Worm (Caenorhabditis elegans) whole organism, L1 larva: ENCODE results near the gene rpoa-1.
A peak's percentile ranks its signal among the peaks of the same experiment; 100 is the strongest.
"Not testable (repeated sequence)": the region's sequence is repeated elsewhere in the genome, so short reads cannot be mapped to it uniquely, and the experiment has no call there.

Experiments used
- F16B12.6 ChIP-seq: fragments of 150-350 bp; optimal IDR thresholded peaks from 2 replicates; lab custom pipeline; 2014; ENCODE audit warnings: missing biosample characterization, missing genetic modification characterization
- alr-1 ChIP-seq: fragments of 200-800 bp; sonication (Bioruptor generic); optimal IDR thresholded peaks from 2 replicates; lab custom pipeline; 2018; ENCODE audit warnings: borderline replicate concordance, mild to moderate bottlenecking, missing genetic modification characterization, missing compliant biosample characterization
- blmp-1 ChIP-seq: fragments of 150-350 bp; optimal IDR thresholded peaks from 2 replicates; lab custom pipeline; 2014; ENCODE audit warnings: missing biosample characterization, missing genetic modification characterization
- ceh-8 ChIP-seq: fragments of 200-800 bp; sonication (Bioruptor generic); optimal IDR thresholded peaks from 2 replicates; lab custom pipeline; 2018; ENCODE audit warnings: mild to moderate bottlenecking, missing genetic modification characterization, moderate library complexity, missing compliant biosample characterization
- ceh-82 ChIP-seq, 3 experiments: fragments of 150-350 bp in 1 of 3; sonication (generic microtip) in 2 of 3; optimal IDR thresholded peaks; 2 replicates each; lab custom pipeline; 2014 to 2017; ENCODE audit warnings: missing biosample characterization in 3 of 3, missing genetic modification characterization in 3 of 3
- ceh-90 ChIP-seq: sonication (generic microtip); optimal IDR thresholded peaks from 2 replicates; lab custom pipeline; 2016; ENCODE audit warnings: missing genetic modification characterization, missing compliant biosample characterization
- ces-1 ChIP-seq: fragments of 150-350 bp; optimal IDR thresholded peaks from 2 replicates; lab custom pipeline; 2014; ENCODE audit warnings: missing biosample characterization, missing genetic modification reagents, missing genetic modification characterization
- dpl-1 ChIP-seq, 3 experiments: fragments of 150-350 bp in 2 of 3; sonication (generic microtip) in 1 of 3; optimal IDR thresholded peaks; 2 replicates each; lab custom pipeline; 2014 to 2017; ENCODE audit warnings: missing biosample characterization in 3 of 3, missing genetic modification characterization in 3 of 3, missing genetic modification reagents in 3 of 3
- dsc-1 ChIP-seq: sonication (generic microtip); optimal IDR thresholded peaks from 2 replicates; lab custom pipeline; 2016; ENCODE audit warnings: mild to moderate bottlenecking, missing genetic modification characterization, missing compliant biosample characterization
- efl-1 ChIP-seq, 4 experiments: fragments of 150-350 bp; optimal IDR thresholded peaks in 3 of 4; peaks in 1 of 4; 1 replicate in 1 of 4; 2 replicates in 3 of 4; lab custom pipeline; 2014; ENCODE audit warnings: missing biosample characterization in 2 of 4, missing genetic modification characterization in 2 of 4, missing genetic modification reagents in 2 of 4
- efl-3 ChIP-seq: fragments of 200-800 bp; sonication (Bioruptor generic); optimal IDR thresholded peaks from 2 replicates; lab custom pipeline; 2018; ENCODE audit warnings: mild to moderate bottlenecking, missing genetic modification characterization, missing compliant biosample characterization
- elt-2 ChIP-seq: sonication (generic microtip); optimal IDR thresholded peaks from 2 replicates; lab custom pipeline; 2016; ENCODE audit warnings: missing genetic modification characterization, mild to moderate bottlenecking, inconsistent platforms, missing compliant biosample characterization, missing genetic modification reagents
- elt-3 ChIP-seq, 6 experiments: fragments of 150-350 bp in 1 of 6; sonication (generic microtip); optimal IDR thresholded peaks; 2 replicates each; lab custom pipeline; 2017 to 2018; ENCODE audit warnings: missing biosample characterization in 6 of 6, missing genetic modification characterization in 6 of 6, inconsistent platforms in 1 of 6
- fkh-8 ChIP-seq: sonication (generic microtip); optimal IDR thresholded peaks from 2 replicates; lab custom pipeline; 2016; ENCODE audit warnings: mild to moderate bottlenecking, missing genetic modification characterization, missing compliant biosample characterization
- hpl-2 ChIP-seq: fragments of 150-350 bp; optimal IDR thresholded peaks from 2 replicates; lab custom pipeline; 2014; ENCODE audit warnings: missing biosample characterization, missing genetic modification reagents, missing genetic modification characterization
- irx-1 ChIP-seq: sonication (generic microtip); optimal IDR thresholded peaks from 2 replicates; lab custom pipeline; 2016; ENCODE audit warnings: missing genetic modification characterization, missing compliant biosample characterization
- isw-1 ChIP-seq: fragments of 200-800 bp; sonication (Bioruptor generic); IDR thresholded peaks from 2 replicates; pipeline ENCODE4 v1.3.6; 2022; ENCODE audit warnings: missing genetic modification characterization, missing compliant biosample characterization
- jun-1 ChIP-seq: fragments of 150-350 bp; optimal IDR thresholded peaks from 2 replicates; lab custom pipeline; 2014; ENCODE audit warnings: missing biosample characterization, missing genetic modification reagents, missing genetic modification characterization
- lin-14 ChIP-seq: fragments of 200-800 bp; sonication (Bioruptor generic); optimal IDR thresholded peaks from 2 replicates; lab custom pipeline; 2018; ENCODE audit warnings: mild to moderate bottlenecking, missing genetic modification characterization, moderate library complexity, missing compliant biosample characterization
- lin-15B ChIP-seq: fragments of 150-350 bp; sonication (generic microtip); optimal IDR thresholded peaks from 3 replicates; lab custom pipeline; 2014; ENCODE audit warnings: missing biosample characterization, missing genetic modification characterization
- lin-35 ChIP-seq, 2 experiments: fragments of 150-350 bp; optimal IDR thresholded peaks; 2 replicates each; lab custom pipeline; 2014; ENCODE audit warnings: missing biosample characterization in 2 of 2, missing genetic modification characterization in 2 of 2, missing genetic modification reagents in 2 of 2
- lir-3 ChIP-seq: sonication (generic microtip); optimal IDR thresholded peaks from 2 replicates; lab custom pipeline; 2016; ENCODE audit warnings: mild to moderate bottlenecking, missing genetic modification characterization, moderate library complexity, missing compliant biosample characterization; ENCODE audit not compliant: poor library complexity
- lsy-2 ChIP-seq, 2 experiments: fragments of 150-350 bp; optimal IDR thresholded peaks; 2 replicates each; lab custom pipeline; 2014; ENCODE audit warnings: missing biosample characterization in 2 of 2, missing genetic modification characterization in 2 of 2
- mep-1 ChIP-seq: fragments of 150-350 bp; optimal IDR thresholded peaks from 2 replicates; lab custom pipeline; 2014; ENCODE audit warnings: missing biosample characterization, missing genetic modification characterization
- nhr-11 ChIP-seq: fragments of 150-350 bp; optimal IDR thresholded peaks from 2 replicates; lab custom pipeline; 2014; ENCODE audit warnings: missing biosample characterization, missing genetic modification characterization
- nhr-20 ChIP-seq: sonication (generic microtip); optimal IDR thresholded peaks from 2 replicates; lab custom pipeline; 2016; ENCODE audit warnings: mild to moderate bottlenecking, missing genetic modification characterization, missing compliant biosample characterization
- nhr-237 ChIP-seq: fragments of 150-350 bp; optimal IDR thresholded peaks from 2 replicates; lab custom pipeline; 2014; ENCODE audit warnings: missing biosample characterization, missing genetic modification characterization
- nhr-77 ChIP-seq: fragments of 150-350 bp; optimal IDR thresholded peaks from 2 replicates; lab custom pipeline; 2014; ENCODE audit warnings: missing biosample characterization, missing genetic modification characterization
- nhr-85 ChIP-seq: sonication (generic microtip); peaks from one replicate; lab custom pipeline; 2016; ENCODE audit warnings: missing genetic modification characterization, inconsistent platforms, missing compliant biosample characterization
- pax-3 ChIP-seq: fragments of 200-800 bp; sonication (Bioruptor generic); optimal IDR thresholded peaks from 2 replicates; lab custom pipeline; 2018; ENCODE audit warnings: mild to moderate bottlenecking, missing genetic modification characterization, moderate library complexity, missing compliant biosample characterization
- rnt-1 ChIP-seq: sonication (generic microtip); optimal IDR thresholded peaks from 2 replicates; lab custom pipeline; 2016; ENCODE audit warnings: mild to moderate bottlenecking, missing genetic modification characterization, moderate library complexity, missing compliant biosample characterization
- snpc-4 ChIP-seq: fragments of 150-350 bp; optimal IDR thresholded peaks from 2 replicates; lab custom pipeline; 2014; ENCODE audit warnings: missing biosample characterization, missing genetic modification characterization
- snu-23 ChIP-seq: sonication (generic microtip); optimal IDR thresholded peaks from 2 replicates; lab custom pipeline; 2016; ENCODE audit warnings: missing genetic modification characterization, missing compliant biosample characterization
- sup-37 ChIP-seq: fragments of 200-800 bp; sonication (Bioruptor generic); optimal IDR thresholded peaks from 2 replicates; lab custom pipeline; 2018; ENCODE audit warnings: mild to moderate bottlenecking, missing genetic modification characterization, missing compliant biosample characterization
- unc-62 ChIP-seq: fragments of 150-350 bp; optimal IDR thresholded peaks from 2 replicates; lab custom pipeline; 2014; ENCODE audit warnings: missing biosample characterization, missing genetic modification reagents, missing genetic modification characterization
- unc-86 ChIP-seq: sonication (generic microtip); optimal IDR thresholded peaks from 2 replicates; lab custom pipeline; 2016; ENCODE audit warnings: missing genetic modification characterization, missing compliant biosample characterization
- vab-15 ChIP-seq: sonication (generic microtip); optimal IDR thresholded peaks from 2 replicates; lab custom pipeline; 2017; ENCODE audit warnings: missing genotype, mild to moderate bottlenecking, missing genetic modification characterization, missing compliant biosample characterization
- ztf-11 ChIP-seq, 2 experiments: sonication (generic microtip); optimal IDR thresholded peaks; 2 replicates each; lab custom pipeline; 2016 to 2017; ENCODE audit warnings: missing genetic modification characterization in 2 of 2, missing biosample characterization in 1 of 2, missing compliant biosample characterization in 1 of 2

Gene rpoa-1

DNA sequence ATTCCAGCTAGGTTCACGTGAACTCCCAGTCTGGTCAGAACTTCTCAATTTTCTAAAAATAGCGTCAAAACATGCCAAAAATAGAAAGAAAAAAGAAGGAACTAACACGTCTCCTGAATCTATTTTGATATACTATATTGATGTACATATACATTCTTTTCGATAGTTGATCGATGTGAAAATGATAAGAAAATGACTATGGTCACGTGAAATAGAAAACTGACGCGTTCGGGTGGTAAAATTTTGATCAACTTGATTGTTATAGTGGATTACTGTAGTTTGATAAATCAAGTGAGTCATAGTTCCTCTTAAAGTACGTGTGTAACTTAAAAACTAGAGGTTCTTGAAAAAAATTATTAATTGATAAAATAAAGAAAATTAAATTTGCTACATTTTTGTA is 30.2 kb downstream of the rpoa-1 start (continued):
- TF ChIP-seq nhr-85 (tag; lab: Kevin White, UChicago) (no peak), blmp-1 (tag; lab: Kevin White, UChicago) (peak; percentile 50), isw-1 (GFP tag; lab: Robert Waterston, UW) (no peak), fkh-8 (tag; lab: Kevin White, UChicago) (no peak), vab-15 (tag; lab: Kevin White, UChicago) (no peak)

- not testable (repeated sequence) for TF ChIP-seq irx-1 (tag; lab: Kevin White, UChicago); snpc-4 (tag; lab: Kevin White, UChicago); ztf-11 (tag; optimal IDR thresholded peaks at IDR 0.05; lab: Kevin White, UChicago)
- TF ChIP-seq, all 84 proteins: peak for 0; not testable (repeated sequence) for 84
Observed at ce11 chrII:13661990-13662389, 32.6 kb downstream of the rpoa-1 start, which contains the start of gene C31C9.6. TSS of gene C31C9.6 (minus strand) at chrII:13662090.

DNA sequence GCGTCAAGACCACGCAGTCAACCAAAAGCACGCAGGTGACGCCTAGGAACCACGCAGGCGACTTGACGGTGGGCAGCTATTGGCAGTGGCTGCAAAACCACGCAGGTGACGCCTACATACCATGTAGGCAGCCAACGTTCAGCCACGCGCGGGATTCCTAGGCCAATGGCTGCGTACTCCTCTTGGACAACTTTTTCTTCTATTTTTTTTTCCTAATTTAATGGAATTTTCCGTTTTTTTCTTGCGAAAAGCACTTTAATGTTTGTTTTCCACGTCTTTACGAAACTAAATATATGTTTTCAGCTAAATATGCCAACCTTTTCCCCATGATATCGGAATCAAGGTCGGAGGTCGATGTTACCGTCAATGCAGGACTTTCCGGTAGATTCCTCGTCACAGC is 39.9 kb downstream of the rpoa-1 start, which contains the start of gene C31C9.9:
Gene C31C9.9, plus strand, starts transcription at position 301 of the 400 bp plus-strand sequence.
- TF ChIP-seq efl-3 (GFP tag; lab: Kevin White, UChicago); unc-62 (GFP tag; lab: Kevin White, UChicago); F16B12.6 (tag; lab: Kevin White, UChicago): not testable (repeated sequence)

DNA sequence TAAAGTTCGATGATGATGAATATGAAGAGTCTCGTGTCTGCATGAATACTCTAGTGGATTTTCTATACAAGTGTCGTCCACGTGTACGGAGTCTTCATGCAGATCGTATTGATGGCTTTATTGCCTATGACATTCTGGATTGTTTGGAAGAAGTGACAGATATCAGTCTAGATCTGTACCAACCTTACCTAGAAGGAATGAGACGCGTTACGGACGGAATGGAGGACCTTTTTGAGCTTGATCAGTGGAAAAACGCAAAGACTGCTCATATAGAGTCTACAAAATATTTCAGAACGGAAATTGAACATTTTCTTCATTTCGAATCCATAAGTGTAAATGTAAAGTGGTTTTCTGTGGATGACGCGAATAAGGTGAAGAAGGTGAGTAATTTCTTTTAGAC is 46.4 kb downstream of the rpoa-1 start, which contains the start of gene fbxa-169:
Gene fbxa-169, plus strand, starts transcription at position 301 of the 400 bp plus-strand sequence.
- TF ChIP-seq hpl-2 (GFP tag; lab: Kevin White, UChicago) (no peak), jun-1 (no peak), mep-1 (tag; lab: Kevin White, UChicago) (no peak)

- TF ChIP-seq efl-1 (optimal IDR thresholded peaks at IDR 0.05; lab: Kevin White, UChicago) (peak in 1 of 2 experiments; percentile 16), efl-1 (GFP tag; optimal IDR thresholded peaks at IDR 0.05 in 1 of 2; lab: Kevin White, UChicago) (no peak), dpl-1 (GFP tag; optimal IDR thresholded peaks at IDR 0.05; lab: Kevin White, UChicago) (peak in 1 of 3 experiments; percentile 4), lsy-2 (tag; optimal IDR thresholded peaks at IDR 0.05; lab: Kevin White, UChicago) (peak in 1 of 2 experiments; percentile 40), rnt-1 (tag; lab: Kevin White, UChicago) (no peak), nhr-85 (tag; lab: Kevin White, UChicago) (peak; percentile 72), dsc-1 (tag; lab: Kevin White, UChicago) (no peak)
Observed at ce11 chrII:13641311-13641710, 53.3 kb downstream of the rpoa-1 start, which contains the start of gene fbxa-167. TSS of gene fbxa-167 (plus strand) at chrII:13641489.

ce11 chrII:13640210-13640609 is 54.4 kb downstream of the rpoa-1 start:
- TF ChIP-seq ceh-82 (tag; optimal IDR thresholded peaks at IDR 0.05; lab: Kevin White, UChicago) (no peak), elt-2 (tag; lab: Kevin White, UChicago) (no peak), efl-1 (optimal IDR thresholded peaks at IDR 0.05; lab: Kevin White, UChicago) (peak in 1 of 2 experiments; percentile 20), efl-1 (GFP tag; optimal IDR thresholded peaks at IDR 0.05 in 1 of 2; lab: Kevin White, UChicago) (peak in 1 of 2 experiments; percentile 58), ztf-11 (tag; optimal IDR thresholded peaks at IDR 0.05; lab: Kevin White, UChicago) (no peak), pax-3 (tag; lab: Kevin White, UChicago) (no peak), sup-37 (GFP tag; lab: Kevin White, UChicago) (no peak), nhr-85 (tag; lab: Kevin White, UChicago) (peak; percentile 72), dsc-1 (tag; lab: Kevin White, UChicago) (no peak), unc-86 (tag; lab: Kevin White, UChicago) (peak; percentile 8), snu-23 (peak; percentile 21), isw-1 (GFP tag; lab: Robert Waterston, UW) (no peak), nhr-11 (no peak), elt-3 (tag; optimal IDR thresholded peaks at IDR 0.05; lab: Kevin White, UChicago) (no peak), dpl-1 (GFP tag; optimal IDR thresholded peaks at IDR 0.05; lab: Kevin White, UChicago) (no peak), alr-1 (tag; lab: Kevin White, UChicago) (no peak), nhr-77 (tag; lab: Kevin White, UChicago) (no peak), lin-15B (no peak), mep-1 (tag; lab: Kevin White, UChicago) (no peak), lsy-2 (tag; optimal IDR thresholded peaks at IDR 0.05; lab: Kevin White, UChicago) (peak in 1 of 2 experiments; percentile 34), ceh-90 (tag; lab: Kevin White, UChicago) (no peak), nhr-20 (tag; lab: Kevin White, UChicago) (peak; percentile 38), nhr-237 (tag; lab: Kevin White, UChicago) (no peak), ces-1 (no peak), lir-3 (tag; lab: Kevin White, UChicago) (no peak), lin-14 (GFP tag; lab: Kevin White, UChicago) (peak; percentile 66), irx-1 (tag; lab: Kevin White, UChicago) (no peak), lin-35 (GFP tag; optimal IDR thresholded peaks at IDR 0.05; lab: Kevin White, UChicago) (peak; percentile 9 to 40), blmp-1 (tag; lab: Kevin White, UChicago) (peak; percentile 39), ceh-8 (no peak)
